Worm (Caenorhabditis elegans): Measurements from ENCODE around the gene F58E6.8.

Gene F58E6.8

ce11 chrV:9730743-9731706 is 24.6 kb downstream of the F58E6.8 start (continued):
- TF ChIP-seq ceh-14 (tag; optimal IDR thresholded peaks at IDR 0.05) (peak; percentile 59), sdc-2 (tag; optimal IDR thresholded peaks at IDR 0.05) (peak; percentile 67), zip-5 (tag; optimal IDR thresholded peaks at IDR 0.05) (no peak), pros-1 (tag; optimal IDR thresholded peaks at IDR 0.05) (peak; percentile 95), tbx-7 (tag; optimal IDR thresholded peaks at IDR 0.05) (peak; percentile 38), ceh-2 (tag; optimal IDR thresholded peaks at IDR 0.05) (peak; percentile 81), ceh-19 (GFP tag; optimal IDR thresholded peaks at IDR 0.05) (peak; percentile 83), ceh-48 (tag; optimal IDR thresholded peaks at IDR 0.05) (peak; percentile 12), mec-3 (tag; optimal IDR thresholded peaks at IDR 0.05; ENCODE audit: borderline replicate concordance) (peak; percentile 38), ama-1 (optimal IDR thresholded peaks at IDR 0.05) (peak; percentile 91), npax-4 (tag; optimal IDR thresholded peaks at IDR 0.05) (peak; percentile 3), hlh-15 (tag; optimal IDR thresholded peaks at IDR 0.05) (no peak), ceh-9 (tag; optimal IDR thresholded peaks at IDR 0.05) (no peak), elt-2 (tag; optimal IDR thresholded peaks at IDR 0.05) (peak; percentile 82), lin-11 (tag; optimal IDR thresholded peaks at IDR 0.05) (no peak), lim-6 (tag; optimal IDR thresholded peaks at IDR 0.05) (peak; percentile 32), pat-9 (tag; optimal IDR thresholded peaks at IDR 0.05) (peak; percentile 61), K02D7.2 (tag; optimal IDR thresholded peaks at IDR 0.05) (no peak), ceh-22 (tag; optimal IDR thresholded peaks at IDR 0.05) (peak; percentile 75), unc-42 (tag; optimal IDR thresholded peaks at IDR 0.05) (peak; percentile 69), dmd-4 (tag; optimal IDR thresholded peaks at IDR 0.05; ENCODE audit: borderline replicate concordance) (peak; percentile 72), ceh-24 (tag; optimal IDR thresholded peaks at IDR 0.05) (no peak), ceh-34 (tag; optimal IDR thresholded peaks at IDR 0.05) (peak; percentile 95), C38D4.7 (GFP tag; optimal IDR thresholded peaks at IDR 0.05) (no peak), pqm-1 (tag; optimal IDR thresholded peaks at IDR 0.05) (peak; percentile 79), gmeb-2 (tag; optimal IDR thresholded peaks at IDR 0.05) (no peak), ceh-6 (GFP tag; optimal IDR thresholded peaks at IDR 0.05) (peak; percentile 62), ceh-45 (GFP tag; IDR thresholded peaks at IDR 0.05) (no peak), pha-2 (tag; optimal IDR thresholded peaks at IDR 0.05) (peak; percentile 73), ref-2 (tag; optimal IDR thresholded peaks at IDR 0.05) (peak; percentile 89), elt-4 (tag; optimal IDR thresholded peaks at IDR 0.05) (no peak), unc-55 (GFP tag; optimal IDR thresholded peaks at IDR 0.05) (peak; percentile 96), ttx-3 (tag; optimal IDR thresholded peaks at IDR 0.05) (no peak), F13H6.1 (tag; optimal IDR thresholded peaks at IDR 0.05) (peak; percentile 94), C08G9.2 (tag; optimal IDR thresholded peaks at IDR 0.05) (peak; percentile 74), nhr-232 (tag; optimal IDR thresholded peaks at IDR 0.05) (peak; percentile 33)

- peak; percentile 14 for TF ChIP-seq elt-2 (tag; optimal IDR thresholded peaks at IDR 0.05)
- TF ChIP-seq nfya-1 (tag; optimal IDR thresholded peaks at IDR 0.05): peak; percentile 45
- peak; percentile 2 for TF ChIP-seq ceh-31 (tag; optimal IDR thresholded peaks at IDR 0.05)
- TF ChIP-seq ceh-18 (tag; optimal IDR thresholded peaks at IDR 0.05): no peak
These were observed 26.0 kb downstream of the F58E6.8 start, which contains the start of the genes aagr-3 and drap-1 for ce11 chrV:9729462-9730162. aagr-3 (minus strand) TSS chrV:9729512. drap-1 (plus strand) TSS chrV:9730106.

Measured in whole organism, late embryonic.